Fruit fly (Drosophila melanogaster) Kc167 (cell line): Measurements from ENCODE around the gene HIPP1.

Experiments
- Sin3A ChIP-seq: fragments of >200 bp; optimal IDR thresholded peaks from 2 replicates; lab custom pipeline; 2018; ENCODE audit warnings: missing external identifiers
- insv ChIP-seq: fragments of >200 bp; optimal IDR thresholded peaks from 3 replicates; lab custom pipeline; 2018; ENCODE audit warnings: missing external identifiers
- psq ChIP-seq: fragments of >200 bp; optimal IDR thresholded peaks from 2 replicates; lab custom pipeline; 2017; ENCODE audit warnings: missing external identifiers
- ttk ChIP-seq: sonication (Bioruptor generic); optimal IDR thresholded peaks from 2 replicates; lab custom pipeline; 2017; ENCODE audit warnings: missing external identifiers

DNA sequence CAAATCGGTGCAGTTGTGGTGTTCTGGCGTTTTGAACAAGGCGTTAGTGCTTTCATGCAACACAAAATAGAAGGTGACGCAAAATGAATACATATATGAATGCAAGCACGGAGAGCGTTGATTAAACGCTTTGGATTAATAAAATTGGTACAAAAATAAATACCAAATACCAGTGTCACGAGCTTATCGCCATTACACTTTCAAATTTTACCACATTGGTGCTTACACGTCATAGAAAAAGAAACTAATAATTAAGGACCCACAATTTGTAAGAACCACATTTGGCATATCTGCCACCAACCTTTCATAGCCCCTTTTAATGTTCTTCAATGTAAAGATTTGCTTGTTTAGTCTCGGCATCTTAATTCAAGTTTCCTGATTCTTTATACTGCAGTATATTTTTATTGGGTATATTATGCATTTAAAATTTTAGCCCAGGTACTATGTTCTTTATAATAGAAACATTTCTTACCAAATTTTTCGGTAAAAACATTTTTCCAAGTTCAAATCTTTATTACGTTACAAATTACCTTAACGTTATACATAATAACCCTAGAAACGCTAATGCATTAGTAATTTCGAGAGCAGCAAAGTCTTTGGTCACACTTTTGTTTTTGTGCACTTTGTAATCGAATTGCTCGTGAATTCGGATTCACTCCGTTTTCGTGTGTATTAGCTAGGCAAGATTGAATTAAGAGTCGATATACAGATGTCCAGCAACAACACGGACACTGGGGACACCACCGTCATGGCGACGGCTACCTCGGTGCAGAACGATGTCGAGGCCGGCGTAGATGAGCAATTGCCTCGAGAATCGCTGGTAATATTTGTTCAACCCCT, 31.0 kb upstream of the HIPP1 start, which contains the start of the genes Pex16 and Pex14:
- no peak for TF ChIP-seq ttk (lab: Kevin White, UChicago)
- no peak for TF ChIP-seq Sin3A (lab: Kevin White, UChicago)
- TF ChIP-seq psq (lab: Kevin White, UChicago): no peak
- TF ChIP-seq insv (lab: Kevin White, UChicago): no peak
